Worm (Caenorhabditis elegans) whole organism, L4 larva: ENCODE measurements around the gene R09A8.2.

Experiments used
- D1046.2 ChIP-seq: fragments of 200-800 bp; sonication (Bioruptor generic); IDR thresholded peaks from 2 replicates; pipeline ENCODE4 v1.3.6; 2022; ENCODE audit warnings: missing genetic modification characterization, missing compliant biosample characterization
- F26F4.8 ChIP-seq: fragments of 200-800 bp; sonication (Bioruptor generic); conservative IDR thresholded peaks from 2 replicates; pipeline ENCODE4 v1.3.6; 2022; ENCODE audit warnings: missing genetic modification characterization, missing compliant biosample characterization
- F44E2.7 ChIP-seq: fragments of 200-800 bp; sonication (Bioruptor generic); IDR thresholded peaks from 2 replicates; pipeline ENCODE4 v2.1.2; 2022; ENCODE audit warnings: missing genetic modification characterization, missing compliant biosample characterization
- Y105C5A.15 ChIP-seq: fragments of 200-800 bp; sonication (Bioruptor generic); IDR thresholded peaks from 2 replicates; pipeline ENCODE4 v1.3.6; 2022; ENCODE audit warnings: missing genetic modification characterization, missing compliant biosample characterization
- Y75B8A.6 ChIP-seq: fragments of 200-800 bp; sonication (Bioruptor generic); IDR thresholded peaks from 2 replicates; pipeline ENCODE4 v1.3.6; 2022; ENCODE audit warnings: missing genetic modification reagents, missing genetic modification characterization, missing compliant biosample characterization
- ZK546.5 ChIP-seq, 2 experiments: sonication (generic microtip); optimal IDR thresholded peaks; 2 replicates each; lab custom pipeline; 2017; ENCODE audit warnings: missing biosample characterization in 2 of 2, missing genetic modification characterization in 2 of 2
- aha-1 ChIP-seq: fragments of 150-350 bp; peaks from one replicate; lab custom pipeline; 2014; ENCODE audit warnings: missing biosample characterization, missing genetic modification characterization
- attf-4 ChIP-seq: sonication (generic microtip); optimal IDR thresholded peaks from 3 replicates; lab custom pipeline; 2017; ENCODE audit warnings: missing biosample characterization, missing genetic modification characterization
- ceh-44 ChIP-seq: fragments of 200-800 bp; sonication (Bioruptor generic); IDR thresholded peaks from 2 replicates; pipeline ENCODE4 v1.3.6; 2022; ENCODE audit warnings: missing genetic modification reagents, missing genetic modification characterization, missing compliant biosample characterization
- ceh-62 ChIP-seq: sonication (generic microtip); optimal IDR thresholded peaks from 2 replicates; lab custom pipeline; 2017; ENCODE audit warnings: missing biosample characterization, missing genetic modification characterization
- ces-1 ChIP-seq: fragments of 150-350 bp; sonication (generic microtip); optimal IDR thresholded peaks from 4 replicates; lab custom pipeline; 2014; ENCODE audit warnings: missing biosample characterization, missing genetic modification reagents, missing genetic modification characterization
- cey-2 ChIP-seq: sonication (generic microtip); optimal IDR thresholded peaks from 3 replicates; lab custom pipeline; 2017; ENCODE audit warnings: missing genetic modification characterization, mild to moderate bottlenecking, missing compliant biosample characterization, antibody characterized with exemption, borderline replicate concordance; ENCODE audit not compliant: insufficient read depth
- daf-12 ChIP-seq: fragments of 150-350 bp; optimal IDR thresholded peaks from 2 replicates; lab custom pipeline; 2014; ENCODE audit warnings: missing biosample characterization, missing genetic modification reagents, missing genetic modification characterization
- daf-19 ChIP-seq: fragments of 200-800 bp; sonication (Bioruptor generic); conservative IDR thresholded peaks from 2 replicates; pipeline ENCODE4 v1.3.6; 2022; ENCODE audit warnings: missing genetic modification characterization, missing compliant biosample characterization
- daf-8 ChIP-seq: fragments of 200-800 bp; sonication (Bioruptor generic); IDR thresholded peaks from 2 replicates; pipeline ENCODE4 v1.3.6; 2022; ENCODE audit warnings: missing genetic modification characterization, missing compliant biosample characterization
- dmd-9 ChIP-seq: fragments of 200-800 bp; sonication (Bioruptor generic); IDR thresholded peaks from 2 replicates; pipeline ENCODE4 v1.3.6; 2022; ENCODE audit warnings: missing genetic modification reagents, missing genetic modification characterization, missing compliant biosample characterization
- dpl-1 ChIP-seq: fragments of 150-350 bp; optimal IDR thresholded peaks from 2 replicates; lab custom pipeline; 2014; ENCODE audit warnings: missing biosample characterization, missing genetic modification reagents, missing genetic modification characterization
- dve-1 ChIP-seq: sonication (generic microtip); optimal IDR thresholded peaks from 2 replicates; lab custom pipeline; 2017; ENCODE audit warnings: antibody characterized with exemption, mild to moderate bottlenecking, missing genetic modification characterization, missing compliant biosample characterization; ENCODE audit not compliant: insufficient read depth
- egl-27 ChIP-seq: sonication (generic microtip); optimal IDR thresholded peaks from 3 replicates; lab custom pipeline; 2017; ENCODE audit warnings: missing biosample characterization, missing genetic modification reagents, missing genetic modification characterization
- hif-1 ChIP-seq, 2 experiments: sonication (generic microtip); optimal IDR thresholded peaks; 2 replicates each; lab custom pipeline; 2016 to 2017; ENCODE audit warnings: missing compliant biosample characterization in 2 of 2, missing genetic modification characterization in 2 of 2, missing genetic modification reagents in 2 of 2, missing genotype in 2 of 2, mild to moderate bottlenecking in 1 of 2
- hlh-11 ChIP-seq: fragments of 200-800 bp; sonication (Bioruptor generic); optimal IDR thresholded peaks from 2 replicates; lab custom pipeline; 2018; ENCODE audit warnings: mild to moderate bottlenecking, missing genetic modification characterization, missing compliant biosample characterization
- hlh-30 ChIP-seq: sonication (generic microtip); optimal IDR thresholded peaks from 2 replicates; lab custom pipeline; 2017; ENCODE audit warnings: antibody characterized with exemption, mild to moderate bottlenecking, missing genetic modification characterization, missing compliant biosample characterization; ENCODE audit not compliant: insufficient read depth
- lim-7 ChIP-seq: fragments of 200-800 bp; sonication (Bioruptor generic); IDR thresholded peaks from 2 replicates; pipeline ENCODE4 v1.3.6; 2022; ENCODE audit warnings: missing genetic modification characterization, missing compliant biosample characterization
- mxl-2 ChIP-seq: fragments of 200-800 bp; sonication (Bioruptor generic); conservative IDR thresholded peaks from 2 replicates; pipeline ENCODE4 v1.3.6; 2022; ENCODE audit warnings: missing genetic modification reagents, missing genetic modification characterization, missing compliant biosample characterization
- nhr-10 ChIP-seq: fragments of 150-350 bp; optimal IDR thresholded peaks from 2 replicates; lab custom pipeline; 2014; ENCODE audit warnings: missing biosample characterization, missing genetic modification characterization
- nhr-11 ChIP-seq: fragments of 150-350 bp; optimal IDR thresholded peaks from 2 replicates; lab custom pipeline; 2014; ENCODE audit warnings: missing biosample characterization, missing genetic modification characterization
- nhr-237 ChIP-seq: sonication (generic microtip); optimal IDR thresholded peaks from 2 replicates; lab custom pipeline; 2017; ENCODE audit warnings: missing biosample characterization, missing genetic modification characterization
- nhr-25 ChIP-seq: sonication (generic microtip); optimal IDR thresholded peaks from 2 replicates; lab custom pipeline; 2017; ENCODE audit warnings: missing genetic modification characterization, mild to moderate bottlenecking, missing compliant biosample characterization, antibody characterized with exemption, moderate library complexity, borderline replicate concordance; ENCODE audit not compliant: insufficient read depth
- nhr-48 ChIP-seq: sonication (generic microtip); optimal IDR thresholded peaks from 2 replicates; lab custom pipeline; 2016; ENCODE audit warnings: mild to moderate bottlenecking, missing genetic modification characterization, missing compliant biosample characterization
- nhr-6 ChIP-seq: fragments of 150-350 bp; optimal IDR thresholded peaks from 2 replicates; lab custom pipeline; 2014; ENCODE audit warnings: missing biosample characterization, missing genetic modification characterization
- nhr-76 ChIP-seq: fragments of 150-350 bp; optimal IDR thresholded peaks from 2 replicates; lab custom pipeline; 2014; ENCODE audit warnings: missing biosample characterization, missing genetic modification characterization
- rbr-2 ChIP-seq: sonication (generic microtip); optimal IDR thresholded peaks from 2 replicates; lab custom pipeline; 2016; ENCODE audit warnings: missing genotype, missing genetic modification characterization, missing compliant biosample characterization
- sdz-12 ChIP-seq: fragments of 200-800 bp; sonication (Bioruptor generic); optimal IDR thresholded peaks from 2 replicates; lab custom pipeline; 2018; ENCODE audit warnings: mild to moderate bottlenecking, missing genetic modification characterization, missing compliant biosample characterization
- set-16 ChIP-seq: fragments of 200-800 bp; sonication (Bioruptor generic); IDR thresholded peaks from 2 replicates; pipeline ENCODE4 v1.3.6; 2022; ENCODE audit warnings: missing genetic modification reagents, missing genetic modification characterization, missing compliant biosample characterization
- skn-1 ChIP-seq: fragments of 150-350 bp; optimal IDR thresholded peaks from 2 replicates; lab custom pipeline; 2014; ENCODE audit warnings: missing biosample characterization, missing genetic modification characterization
- snpc-1.2 ChIP-seq: fragments of 200-800 bp; sonication (Bioruptor generic); IDR thresholded peaks from 2 replicates; pipeline ENCODE4 v1.3.6; 2022; ENCODE audit warnings: missing genetic modification reagents, missing genetic modification characterization, missing compliant biosample characterization
- spr-1 ChIP-seq: sonication (generic microtip); optimal IDR thresholded peaks from 2 replicates; lab custom pipeline; 2016; ENCODE audit warnings: mild to moderate bottlenecking, missing genetic modification characterization, missing compliant biosample characterization
- tra-1 ChIP-seq: fragments of 200-800 bp; sonication (Bioruptor generic); IDR thresholded peaks from 2 replicates; pipeline ENCODE4 v1.3.6; 2022; ENCODE audit warnings: missing genetic modification reagents, missing genetic modification characterization, missing compliant biosample characterization
- unc-39 ChIP-seq: sonication (generic microtip); optimal IDR thresholded peaks from 2 replicates; lab custom pipeline; 2017; ENCODE audit warnings: missing biosample characterization, missing genetic modification characterization
- zfp-2 ChIP-seq: sonication (generic microtip); optimal IDR thresholded peaks from 2 replicates; lab custom pipeline; 2016; ENCODE audit warnings: mild to moderate bottlenecking, missing genetic modification characterization, missing compliant biosample characterization
- zip-2 ChIP-seq: fragments of 150-350 bp; optimal IDR thresholded peaks from 2 replicates; lab custom pipeline; 2014; ENCODE audit warnings: missing biosample characterization, missing genetic modification characterization

Gene R09A8.2

DNA sequence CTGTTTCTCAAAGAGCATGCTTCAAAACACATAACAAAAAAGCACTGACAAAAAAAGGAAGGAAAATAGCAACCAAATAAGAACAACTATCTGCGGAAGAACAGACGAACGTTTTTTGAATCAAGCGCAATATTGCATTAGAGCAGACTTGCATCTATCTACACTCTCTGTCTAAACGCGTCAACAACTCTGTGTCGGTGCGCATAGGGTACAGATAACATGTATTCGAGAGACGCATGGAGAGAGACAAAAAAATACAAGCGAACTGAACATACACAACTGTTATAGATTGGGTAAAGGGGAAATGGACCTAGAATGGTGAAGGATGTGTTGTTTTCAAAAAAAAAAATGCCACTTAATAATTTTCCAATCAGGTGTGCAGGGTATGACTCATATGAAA is 15.7 kb downstream of the R09A8.2 start (continued):
- TF ChIP-seq zfp-2 = no peak
- TF ChIP-seq snpc-1.2 (GFP tag; lab: Robert Waterston, UW) = no peak
- TF ChIP-seq unc-39 = no peak
- TF ChIP-seq nhr-6 = peak; percentile 82
- no peak for TF ChIP-seq ceh-44 (GFP tag; lab: Robert Waterston, UW)
- no peak for TF ChIP-seq nhr-10
- no peak for TF ChIP-seq nhr-237 (tag; lab: Kevin White, UChicago)
- TF ChIP-seq aha-1 = no peak
- no peak for TF ChIP-seq ces-1 (GFP tag; lab: Kevin White, UChicago)
- peak; percentile 72 for TF ChIP-seq dpl-1 (GFP tag; lab: Kevin White, UChicago)
- peak; percentile 88 for TF ChIP-seq dve-1 (tag; lab: Kevin White, UChicago)
- peak; percentile 85 for TF ChIP-seq hlh-11 (tag; lab: Kevin White, UChicago)
- TF ChIP-seq Y105C5A.15 (GFP tag; lab: Robert Waterston, UW) = no peak
- TF ChIP-seq F26F4.8 = no peak
- TF ChIP-seq spr-1 = no peak
- peak; percentile 27 for TF ChIP-seq hlh-30 (tag; lab: Kevin White, UChicago)
- TF ChIP-seq Y75B8A.6 = no peak
- peak; percentile 56 for TF ChIP-seq rbr-2 (tag; lab: Kevin White, UChicago)
- TF ChIP-seq nhr-76 (tag; lab: Kevin White, UChicago) = no peak
- no peak for TF ChIP-seq dmd-9 (GFP tag; lab: Robert Waterston, UW)
- 0 out of 2 replicates have a peak, but pooled peaks have one; percentile 29 for TF ChIP-seq mxl-2 (GFP tag; lab: Robert Waterston, UW)
- TF ChIP-seq sdz-12 (GFP tag; lab: Kevin White, UChicago) = no peak
- TF ChIP-seq ZK546.5 (tag; optimal IDR thresholded peaks at IDR 0.05; lab: Kevin White, UChicago) = no peak
- no peak for TF ChIP-seq daf-19 (GFP tag; lab: Robert Waterston, UW)
- TF ChIP-seq skn-1 (tag; lab: Kevin White, UChicago) = no peak
- peak; percentile 50 for TF ChIP-seq nhr-48 (tag; lab: Kevin White, UChicago)
- no peak for TF ChIP-seq hif-1 (tag; optimal IDR thresholded peaks at IDR 0.05; lab: Kevin White, UChicago)
- no peak for TF ChIP-seq F44E2.7 (GFP tag; lab: Robert Waterston, UW)
- TF ChIP-seq daf-12 = no peak
- no peak for TF ChIP-seq tra-1 (GFP tag; lab: Robert Waterston, UW)
- TF ChIP-seq cey-2 (tag; lab: Kevin White, UChicago) = no peak
- peak; percentile 30 for TF ChIP-seq nhr-11 (tag; lab: Kevin White, UChicago)
- peak; percentile 33 for TF ChIP-seq nhr-25 (tag; lab: Kevin White, UChicago)
- no peak for TF ChIP-seq ceh-62 (tag; lab: Kevin White, UChicago)
- TF ChIP-seq daf-8 (GFP tag; lab: Robert Waterston, UW) = no peak

DNA sequence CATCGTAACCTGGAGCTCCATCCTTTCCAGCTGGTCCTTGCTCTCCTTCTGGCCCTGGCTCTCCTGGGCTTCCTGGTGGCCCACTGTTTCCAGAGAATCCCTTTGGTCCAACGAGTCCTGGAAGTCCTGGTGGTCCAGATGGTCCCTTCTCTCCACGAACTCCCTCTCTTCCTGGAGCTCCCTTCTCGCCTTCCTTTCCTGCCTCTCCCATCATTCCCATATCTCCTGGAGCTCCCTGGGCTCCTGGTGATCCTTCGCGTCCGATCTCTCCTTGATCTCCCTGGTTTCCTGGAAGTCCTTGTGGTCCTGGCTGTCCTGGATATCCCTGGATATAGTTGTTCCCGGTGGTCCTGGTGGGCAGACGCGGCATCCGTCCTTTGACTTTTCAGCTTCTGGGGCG is 17.0 kb downstream of the R09A8.2 start:
- TF ChIP-seq zip-2 (tag; lab: Kevin White, UChicago) (no peak), set-16 (GFP tag; lab: Robert Waterston, UW) (peak; percentile 91), attf-4 (no peak), lim-7 (0 out of 2 replicates have a peak, but pooled peaks have one; percentile 4), egl-27 (tag; lab: Kevin White, UChicago) (no peak), D1046.2 (0 out of 2 replicates have a peak, but pooled peaks have one; percentile 26)
